Worm (Caenorhabditis elegans) whole organism, L4 larva: ENCODE measurements around the gene F26F4.9.

ENCODE experiments used
- ctbp-1 ChIP-seq: fragments of 200-800 bp; sonication (Bioruptor generic); IDR thresholded peaks from 2 replicates; pipeline ENCODE4 v1.3.6; 2022; ENCODE audit warnings: missing genetic modification reagents, missing genetic modification characterization, missing compliant biosample characterization
- egl-27 ChIP-seq: sonication (generic microtip); optimal IDR thresholded peaks from 3 replicates; lab custom pipeline; 2017; ENCODE audit warnings: missing biosample characterization, missing genetic modification reagents, missing genetic modification characterization
- jun-1 ChIP-seq: fragments of 150-350 bp; optimal IDR thresholded peaks from 2 replicates; lab custom pipeline; 2014; ENCODE audit warnings: missing biosample characterization, missing genetic modification reagents, missing genetic modification characterization
- nhr-77 ChIP-seq: fragments of 150-350 bp; optimal IDR thresholded peaks from 2 replicates; lab custom pipeline; 2014; ENCODE audit warnings: missing biosample characterization, missing genetic modification characterization
- snpc-4 ChIP-seq: fragments of 150-350 bp; optimal IDR thresholded peaks from 2 replicates; lab custom pipeline; 2014; ENCODE audit warnings: missing biosample characterization, missing genetic modification characterization

- TF ChIP-seq snpc-4 (tag; lab: Kevin White, UChicago) (no peak), nhr-77 (tag; lab: Kevin White, UChicago) (no peak), ctbp-1 (GFP tag; lab: Robert Waterston, UW) (no peak), jun-1 (no peak), egl-27 (no peak)
These were observed 34.0 kb downstream of the F26F4.9 start, which contains the start of the genes tost-1 and arx-6 for ce11 chrIII:4878281-4878680.
